Fruit fly (Drosophila melanogaster): Measurements from ENCODE around the gene PlexA.

Gene PlexA

dm6 chr4:1031137-1031536, 4.2 kb upstream of the PlexA start, which contains the start of gene ATPsynbeta:
ATPsynbeta (plus strand) TSS chr4:1031484.
- no peak for TF ChIP-seq insv (optimal IDR thresholded peaks at IDR 0.05)
- no peak for TF ChIP-seq h (optimal IDR thresholded peaks at IDR 0.05)
- TF ChIP-seq Myc (optimal IDR thresholded peaks at IDR 0.05), result no peak
- no peak for TF ChIP-seq Sin3A (optimal IDR thresholded peaks at IDR 0.05)
- no peak for TF ChIP-seq ttk (optimal IDR thresholded peaks at IDR 0.05)
- no peak for TF ChIP-seq psq (optimal IDR thresholded peaks at IDR 0.05)

dm6 chr4:1030692-1031110, 3.8 kb upstream of the PlexA start:
- TF ChIP-seq Sin3A (optimal IDR thresholded peaks at IDR 0.05) (no peak), ttk (optimal IDR thresholded peaks at IDR 0.05) (no peak), insv (optimal IDR thresholded peaks at IDR 0.05) (no peak), Myc (optimal IDR thresholded peaks at IDR 0.05) (no peak), psq (optimal IDR thresholded peaks at IDR 0.05) (no peak), h (optimal IDR thresholded peaks at IDR 0.05) (no peak)

dm6 chr4:1029198-1029795, 2.4 kb upstream of the PlexA start, which contains the start of gene Mpv17:
Mpv17 (minus strand) TSS chr4:1029361.
- TF ChIP-seq h (optimal IDR thresholded peaks at IDR 0.05), result no peak
- TF ChIP-seq Sin3A (optimal IDR thresholded peaks at IDR 0.05), result no peak
- no peak for TF ChIP-seq psq (optimal IDR thresholded peaks at IDR 0.05)
- no peak for TF ChIP-seq ttk (optimal IDR thresholded peaks at IDR 0.05)
- no peak for TF ChIP-seq insv (optimal IDR thresholded peaks at IDR 0.05)
- no peak for TF ChIP-seq Myc (optimal IDR thresholded peaks at IDR 0.05)

dm6 chr4:1026117-1026743, 671 bp downstream of the PlexA start:
- no peak for TF ChIP-seq psq (optimal IDR thresholded peaks at IDR 0.05)
- no peak for TF ChIP-seq h (optimal IDR thresholded peaks at IDR 0.05)
- TF ChIP-seq Myc (optimal IDR thresholded peaks at IDR 0.05), result no peak
- TF ChIP-seq Sin3A (optimal IDR thresholded peaks at IDR 0.05), result no peak
- no peak for TF ChIP-seq insv (optimal IDR thresholded peaks at IDR 0.05)
- no peak for TF ChIP-seq ttk (optimal IDR thresholded peaks at IDR 0.05)

- TF ChIP-seq psq (optimal IDR thresholded peaks at IDR 0.05), result no peak
- no peak for TF ChIP-seq Myc (optimal IDR thresholded peaks at IDR 0.05)
- TF ChIP-seq Sin3A (optimal IDR thresholded peaks at IDR 0.05), result no peak
- TF ChIP-seq ttk (optimal IDR thresholded peaks at IDR 0.05), result no peak
- no peak for TF ChIP-seq h (optimal IDR thresholded peaks at IDR 0.05)
- TF ChIP-seq insv (optimal IDR thresholded peaks at IDR 0.05), result no peak
Measured at dm6 chr4:1025101-1025500, 1.8 kb downstream of the PlexA start.

- TF ChIP-seq Myc (optimal IDR thresholded peaks at IDR 0.05) (no peak), ttk (optimal IDR thresholded peaks at IDR 0.05) (no peak), Sin3A (optimal IDR thresholded peaks at IDR 0.05) (no peak), psq (optimal IDR thresholded peaks at IDR 0.05) (no peak), insv (optimal IDR thresholded peaks at IDR 0.05) (no peak), h (optimal IDR thresholded peaks at IDR 0.05) (no peak)
Measured at dm6 chr4:1008444-1008843, 18.5 kb downstream of the PlexA start.

- TF ChIP-seq ttk (optimal IDR thresholded peaks at IDR 0.05) (no peak), psq (optimal IDR thresholded peaks at IDR 0.05) (no peak), Myc (optimal IDR thresholded peaks at IDR 0.05) (no peak), Sin3A (optimal IDR thresholded peaks at IDR 0.05) (no peak), insv (optimal IDR thresholded peaks at IDR 0.05) (no peak)
Measured at dm6 chr4:995958-996357, 30.9 kb downstream of the PlexA start.

- TF ChIP-seq insv (optimal IDR thresholded peaks at IDR 0.05) (no peak), ttk (optimal IDR thresholded peaks at IDR 0.05) (no peak), psq (optimal IDR thresholded peaks at IDR 0.05) (no peak), Myc (optimal IDR thresholded peaks at IDR 0.05) (no peak), Sin3A (optimal IDR thresholded peaks at IDR 0.05) (no peak), h (optimal IDR thresholded peaks at IDR 0.05) (no peak)
Measured at dm6 chr4:989058-989770, 37.7 kb downstream of the PlexA start, which contains the start of gene toy. toy (plus strand) TSS chr4:989725.

dm6 chr4:988379-988778, 38.5 kb downstream of the PlexA start:
- TF ChIP-seq Myc (optimal IDR thresholded peaks at IDR 0.05), result no peak
- no peak for TF ChIP-seq Sin3A (optimal IDR thresholded peaks at IDR 0.05)
- TF ChIP-seq h (optimal IDR thresholded peaks at IDR 0.05), result no peak
- TF ChIP-seq insv (optimal IDR thresholded peaks at IDR 0.05), result no peak
- no peak for TF ChIP-seq psq (optimal IDR thresholded peaks at IDR 0.05)
- no peak for TF ChIP-seq ttk (optimal IDR thresholded peaks at IDR 0.05)

- TF ChIP-seq ttk (optimal IDR thresholded peaks at IDR 0.05) (no peak), psq (optimal IDR thresholded peaks at IDR 0.05) (no peak), Sin3A (optimal IDR thresholded peaks at IDR 0.05) (no peak), Myc (optimal IDR thresholded peaks at IDR 0.05) (no peak)
Measured at dm6 chr4:984755-985154, 42.1 kb downstream of the PlexA start.

- no peak for TF ChIP-seq psq (optimal IDR thresholded peaks at IDR 0.05)
- no peak for TF ChIP-seq insv (optimal IDR thresholded peaks at IDR 0.05)
- no peak for TF ChIP-seq h (optimal IDR thresholded peaks at IDR 0.05)
- no peak for TF ChIP-seq ttk (optimal IDR thresholded peaks at IDR 0.05)
- no peak for TF ChIP-seq Myc (optimal IDR thresholded peaks at IDR 0.05)
- TF ChIP-seq Sin3A (optimal IDR thresholded peaks at IDR 0.05), result no peak
Measured at dm6 chr4:982791-983407, 44.0 kb downstream of the PlexA start.

- no peak for TF ChIP-seq ttk (optimal IDR thresholded peaks at IDR 0.05)
Measured at dm6 chr4:981157-981556, 45.7 kb downstream of the PlexA start.
